Worm (Caenorhabditis elegans) whole organism, early embryonic: ENCODE data around the gene K12B6.4.

Experiments
- B0310.2 ChIP-seq: sonication (generic microtip); optimal IDR thresholded peaks from 2 replicates; lab custom pipeline; 2016; ENCODE audit warnings: mild to moderate bottlenecking, missing genetic modification characterization, missing compliant biosample characterization
- F13C5.2 ChIP-seq: sonication (generic microtip); optimal IDR thresholded peaks from 2 replicates; lab custom pipeline; 2017; ENCODE audit warnings: mild to moderate bottlenecking, missing genetic modification characterization, inconsistent platforms, missing compliant biosample characterization
- aly-1 ChIP-seq: sonication (generic microtip); optimal IDR thresholded peaks from 2 replicates; lab custom pipeline; 2016; ENCODE audit warnings: missing genetic modification characterization, missing compliant biosample characterization
- ama-1 ChIP-seq: fragments of 150-350 bp; optimal IDR thresholded peaks from 2 replicates; lab custom pipeline; 2014
- ceh-13 ChIP-seq: fragments of 200-800 bp; sonication (Bioruptor generic); optimal IDR thresholded peaks from 2 replicates; lab custom pipeline; 2018; ENCODE audit warnings: mild to moderate bottlenecking, missing genetic modification characterization, missing compliant biosample characterization
- ceh-36 ChIP-seq: sonication (generic microtip); optimal IDR thresholded peaks from 2 replicates; lab custom pipeline; 2016; ENCODE audit warnings: missing genetic modification characterization, inconsistent platforms, missing compliant biosample characterization
- ets-7 ChIP-seq: sonication (generic microtip); optimal IDR thresholded peaks from 2 replicates; lab custom pipeline; 2016; ENCODE audit warnings: missing genotype, missing genetic modification characterization, missing compliant biosample characterization
- flt-1 ChIP-seq: fragments of 200-800 bp; sonication (Bioruptor generic); IDR thresholded peaks from 2 replicates; pipeline ENCODE4 v1.3.6; 2022; ENCODE audit warnings: missing genetic modification characterization, missing compliant biosample characterization
- hmbx-1 ChIP-seq: sonication (generic microtip); optimal IDR thresholded peaks from 2 replicates; lab custom pipeline; 2016; ENCODE audit warnings: mild to moderate bottlenecking, missing genetic modification characterization, missing compliant biosample characterization
- hmg-4 ChIP-seq: fragments of 200-800 bp; sonication (Bioruptor generic); optimal IDR thresholded peaks from 2 replicates; lab custom pipeline; 2018; ENCODE audit warnings: mild to moderate bottlenecking, missing genetic modification characterization, missing compliant biosample characterization
- hnd-1 ChIP-seq: sonication (generic microtip); optimal IDR thresholded peaks from 2 replicates; lab custom pipeline; 2016; ENCODE audit warnings: missing genetic modification characterization, missing compliant biosample characterization
- pes-1 ChIP-seq: fragments of 200-800 bp; sonication (Bioruptor generic); IDR thresholded peaks from 2 replicates; pipeline ENCODE4 v1.3.6; 2022; ENCODE audit warnings: missing genetic modification reagents, missing genetic modification characterization, missing compliant biosample characterization
- scrt-1 ChIP-seq: fragments of 200-800 bp; sonication (Bioruptor generic); IDR thresholded peaks from 2 replicates; pipeline ENCODE4 v1.3.6; 2022; ENCODE audit warnings: missing genetic modification characterization, missing compliant biosample characterization
- sea-1 ChIP-seq: fragments of 200-800 bp; sonication (Bioruptor generic); conservative IDR thresholded peaks from 2 replicates; pipeline ENCODE4 v1.3.6; 2022; ENCODE audit warnings: missing genetic modification characterization, missing compliant biosample characterization
- tbx-11 ChIP-seq: fragments of 200-800 bp; sonication (Bioruptor generic); IDR thresholded peaks from 2 replicates; pipeline ENCODE4 v1.3.6; 2022; ENCODE audit warnings: missing genetic modification characterization, missing compliant biosample characterization
- tbx-37 ChIP-seq: fragments of 200-800 bp; sonication (Bioruptor generic); conservative IDR thresholded peaks from 2 replicates; pipeline ENCODE4 v1.3.6; 2022; ENCODE audit warnings: missing genetic modification reagents, missing genetic modification characterization, missing compliant biosample characterization
- tra-4 ChIP-seq: sonication (generic microtip); optimal IDR thresholded peaks from 2 replicates; lab custom pipeline; 2017; ENCODE audit warnings: missing genetic modification characterization, missing compliant biosample characterization

K12B6.4 gene

ce11 chrV:6232886-6233285, 48.2 kb downstream of the K12B6.4 start:
- TF ChIP-seq pes-1 (GFP tag; lab: Robert Waterston, UW) (no peak), B0310.2 (no peak), hmbx-1 (tag; lab: Kevin White, UChicago) (no peak), scrt-1 (GFP tag; lab: Robert Waterston, UW) (no peak), sea-1 (no peak), ceh-13 (GFP tag; lab: Kevin White, UChicago) (no peak), ama-1 (lab: Kevin White, UChicago) (no peak), aly-1 (tag; lab: Kevin White, UChicago) (no peak), hnd-1 (tag; lab: Kevin White, UChicago) (no peak), ceh-36 (no peak), F13C5.2 (tag; lab: Kevin White, UChicago) (no peak), tbx-11 (GFP tag; lab: Robert Waterston, UW) (no peak), flt-1 (no peak), hmg-4 (GFP tag; lab: Kevin White, UChicago) (no peak), ets-7 (tag; lab: Kevin White, UChicago) (no peak), tra-4 (tag; lab: Kevin White, UChicago) (no peak), tbx-37 (GFP tag; lab: Robert Waterston, UW) (no peak)

- no peak for TF ChIP-seq hmbx-1 (tag; lab: Kevin White, UChicago)
- TF ChIP-seq sea-1 = no peak
- TF ChIP-seq aly-1 (tag; lab: Kevin White, UChicago) = no peak
- TF ChIP-seq ets-7 (tag; lab: Kevin White, UChicago) = no peak
- TF ChIP-seq pes-1 (GFP tag; lab: Robert Waterston, UW) = no peak
- TF ChIP-seq tbx-11 (GFP tag; lab: Robert Waterston, UW) = no peak
- no peak for TF ChIP-seq ceh-36
- TF ChIP-seq flt-1 = no peak
- TF ChIP-seq tra-4 (tag; lab: Kevin White, UChicago) = no peak
- no peak for TF ChIP-seq tbx-37 (GFP tag; lab: Robert Waterston, UW)
- TF ChIP-seq F13C5.2 (tag; lab: Kevin White, UChicago) = no peak
- no peak for TF ChIP-seq B0310.2
- no peak for TF ChIP-seq scrt-1 (GFP tag; lab: Robert Waterston, UW)
These were observed 49.2 kb downstream of the K12B6.4 start for ce11 chrV:6231902-6232340.

- TF ChIP-seq hnd-1 (tag; lab: Kevin White, UChicago) = no peak
- TF ChIP-seq tbx-37 (GFP tag; lab: Robert Waterston, UW) = no peak
- TF ChIP-seq flt-1 = no peak
- no peak for TF ChIP-seq ceh-36
These were observed 50.3 kb downstream of the K12B6.4 start for ce11 chrV:6230629-6231229.
